Fruit fly (Drosophila melanogaster) S2 (cell line): ENCODE data around the gene Srp54.

ENCODE experiments used
- CG8478 ChIP-seq: fragments of >200 bp; optimal IDR thresholded peaks from 2 replicates; lab custom pipeline; 2018
- CTCF ChIP-seq, 2 experiments: fragments of >200 bp; optimal IDR thresholded peaks; 2 replicates each; lab custom pipeline; 2018

Gene Srp54

DNA sequence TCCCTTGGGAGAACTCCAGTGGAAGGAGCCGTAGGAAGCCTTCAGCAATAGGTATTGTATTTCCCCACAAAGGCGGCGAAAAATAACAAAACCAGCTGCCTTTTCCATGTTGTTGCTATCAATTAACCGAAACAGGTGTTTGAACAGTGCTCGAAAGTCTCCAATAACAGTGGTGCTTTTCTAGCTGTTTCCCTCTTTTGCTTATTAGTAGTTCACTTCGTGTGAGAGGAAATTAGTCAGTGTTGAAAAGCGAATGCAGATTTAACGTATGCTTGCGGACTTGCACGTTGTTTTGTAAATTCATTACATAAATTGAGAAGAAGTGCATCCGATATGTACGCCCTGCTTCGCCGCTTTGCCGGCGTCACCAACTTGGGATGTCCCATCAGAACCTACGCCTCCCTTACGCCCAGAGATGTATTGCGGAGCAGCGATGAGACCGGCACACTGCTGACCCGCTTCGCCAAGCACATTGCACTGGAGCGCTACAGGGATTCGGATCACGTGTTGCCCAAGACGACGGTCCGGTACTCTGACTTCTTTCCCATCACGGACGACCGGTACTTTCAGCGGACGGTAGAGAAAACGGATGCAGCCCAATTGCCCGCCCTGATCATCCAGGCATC is 26.0 kb downstream of the Srp54 start, which contains the start of the genes Datp and CG4619:
Gene Datp, minus strand, starts transcription at position 160 of the 626 bp plus-strand sequence.
Gene CG4619, plus strand, starts transcription at position 233 of the 626 bp plus-strand sequence.
- TF ChIP-seq CTCF (optimal IDR thresholded peaks at IDR 0.05; lab: Kevin White, UChicago) (no peak), CG8478 (lab: Kevin White, UChicago) (no peak)

- no peak for TF ChIP-seq CTCF (optimal IDR thresholded peaks at IDR 0.05; lab: Kevin White, UChicago)
- TF ChIP-seq CG8478 (lab: Kevin White, UChicago) = no peak
Observed at dm6 chr2L:9943521-9943920, 30.8 kb downstream of the Srp54 start.

- TF ChIP-seq CG8478 (lab: Kevin White, UChicago) (no peak), CTCF (optimal IDR thresholded peaks at IDR 0.05; lab: Kevin White, UChicago) (no peak)
Observed at dm6 chr2L:9945086-9945485, 32.4 kb downstream of the Srp54 start.

DNA sequence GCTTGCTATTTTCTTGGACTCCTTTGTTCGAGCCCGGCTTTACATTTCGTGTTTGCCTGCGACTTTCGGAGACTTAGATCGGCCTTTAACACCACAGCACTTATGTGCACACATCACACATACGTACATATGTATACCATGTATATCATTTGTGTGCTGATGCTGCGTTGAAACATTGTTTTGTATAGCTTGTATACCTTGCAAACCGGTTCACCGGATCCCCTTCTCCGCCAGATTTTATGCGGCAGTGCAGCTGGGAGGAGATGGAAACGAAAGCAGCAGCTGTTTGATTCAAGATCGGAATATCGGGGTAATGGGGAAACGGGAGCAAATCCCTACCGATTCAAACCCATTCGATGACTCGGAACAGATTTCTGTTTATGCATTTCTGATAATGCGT is 33.3 kb downstream of the Srp54 start:
- no peak for TF ChIP-seq CG8478 (lab: Kevin White, UChicago)
- no peak for TF ChIP-seq CTCF (optimal IDR thresholded peaks at IDR 0.05; lab: Kevin White, UChicago)

- TF ChIP-seq CTCF (optimal IDR thresholded peaks at IDR 0.05; lab: Kevin White, UChicago) = no peak
- TF ChIP-seq CG8478 (lab: Kevin White, UChicago) = no peak
Observed at dm6 chr2L:9947265-9947664, 34.6 kb downstream of the Srp54 start, which contains the start of gene CG5853. TSS of gene CG5853 (minus strand) at chr2L:9947648.

dm6 chr2L:9947738-9948519 is 35.2 kb downstream of the Srp54 start:
- TF ChIP-seq CTCF (optimal IDR thresholded peaks at IDR 0.05; lab: Kevin White, UChicago) (no peak), CG8478 (lab: Kevin White, UChicago) (no peak)

DNA sequence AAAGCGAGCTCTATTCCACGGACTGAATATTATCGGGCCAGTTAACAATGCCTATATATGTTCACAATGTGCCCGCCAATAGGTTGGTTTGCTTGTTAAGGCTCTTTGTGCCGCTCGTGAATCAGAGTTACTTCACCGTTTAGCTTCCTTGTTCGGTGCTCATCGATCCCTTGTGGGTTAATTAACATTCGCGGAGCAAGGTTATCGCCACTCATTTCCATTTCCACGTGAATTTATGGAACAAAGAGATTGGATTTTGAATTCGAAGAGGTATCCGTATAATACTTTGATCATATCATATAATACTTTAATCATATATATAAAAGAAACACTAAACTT is 35.8 kb downstream of the Srp54 start:
- TF ChIP-seq CTCF (optimal IDR thresholded peaks at IDR 0.05; lab: Kevin White, UChicago) (no peak), CG8478 (lab: Kevin White, UChicago) (no peak)

DNA sequence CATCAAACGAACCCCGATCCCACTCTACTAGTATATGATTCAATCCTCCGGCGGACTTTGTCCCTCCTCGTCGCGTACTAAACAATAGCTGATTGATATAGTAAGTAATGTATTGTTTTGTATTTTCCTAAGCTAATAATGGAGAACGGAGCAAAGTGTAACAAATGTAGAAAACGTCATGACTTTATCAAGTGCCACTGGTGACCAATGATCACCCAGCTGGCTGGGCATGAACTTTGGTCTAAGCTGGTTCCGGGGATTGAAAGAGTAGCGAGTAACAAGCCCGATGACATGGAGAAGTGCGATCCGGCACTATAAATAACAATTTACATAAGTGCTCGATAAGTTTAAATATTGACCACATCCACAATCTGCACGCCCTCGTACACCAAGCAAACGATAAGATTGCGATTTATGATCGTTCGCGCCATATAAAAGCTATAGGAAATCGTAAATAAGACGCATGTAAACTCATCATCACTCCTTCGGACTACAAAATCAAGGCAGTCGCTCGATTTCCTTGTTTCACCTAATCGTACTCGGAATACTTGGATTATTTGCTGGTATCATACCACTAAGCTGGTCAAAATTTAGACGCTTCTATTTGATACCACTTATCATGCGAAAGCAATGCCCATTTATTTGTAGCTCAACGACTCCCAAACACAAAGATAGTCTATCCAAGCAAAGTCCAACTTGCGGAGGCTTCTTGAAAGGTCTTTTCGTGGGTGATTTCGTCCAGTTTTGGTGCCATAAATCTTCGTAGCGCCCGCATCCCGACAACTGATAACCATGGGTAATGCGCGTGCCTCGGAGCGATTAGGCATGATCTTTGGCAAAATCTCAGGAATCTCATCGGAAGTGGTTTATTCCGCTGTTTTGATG is 36.7 kb downstream of the Srp54 start:
- TF ChIP-seq CTCF (optimal IDR thresholded peaks at IDR 0.05; lab: Kevin White, UChicago) = no peak
- no peak for TF ChIP-seq CG8478 (lab: Kevin White, UChicago)

DNA sequence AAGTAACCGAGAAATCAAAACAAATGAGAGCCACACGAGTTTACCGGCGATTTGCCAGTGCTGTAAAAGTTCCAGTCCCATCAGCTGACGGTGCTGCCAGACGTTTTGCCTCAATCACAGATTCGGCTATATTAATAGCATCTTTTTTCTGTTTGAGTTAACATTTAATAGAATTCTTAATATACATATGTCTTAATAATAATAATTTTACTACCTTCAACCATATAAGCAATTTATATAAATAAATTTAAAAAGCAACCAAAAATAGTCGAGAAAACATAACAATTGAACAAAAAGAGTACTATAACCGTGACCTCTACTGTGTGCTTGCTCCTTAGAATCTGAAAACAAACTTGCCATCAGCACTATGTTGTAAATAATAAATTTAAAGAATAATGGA is 41.4 kb downstream of the Srp54 start, which contains the start of the genes CG13126 and CG4709:
Gene CG13126, minus strand, starts transcription at position 63 of the 400 bp plus-strand sequence.
Gene CG4709, plus strand, starts transcription at position 207 of the 400 bp plus-strand sequence.
- no peak for TF ChIP-seq CG8478 (lab: Kevin White, UChicago)
- TF ChIP-seq CTCF (optimal IDR thresholded peaks at IDR 0.05; lab: Kevin White, UChicago) = no peak

- TF ChIP-seq CG8478 (lab: Kevin White, UChicago) (no peak), CTCF (optimal IDR thresholded peaks at IDR 0.05; lab: Kevin White, UChicago) (no peak)
Observed at dm6 chr2L:9954696-9955095, 42.0 kb downstream of the Srp54 start.

- TF ChIP-seq CTCF (optimal IDR thresholded peaks at IDR 0.05; lab: Kevin White, UChicago) (no peak), CG8478 (lab: Kevin White, UChicago) (no peak)
Observed at dm6 chr2L:9956993-9957652, 44.4 kb downstream of the Srp54 start, which contains the start of the genes CG4658 and CG5846. TSS of gene CG4658 (plus strand) at chr2L:9957132. TSS of gene CG5846 (minus strand) at chr2L:9957237.

dm6 chr2L:9960758-9961157 is 48.0 kb downstream of the Srp54 start:
- no peak for TF ChIP-seq CG8478 (lab: Kevin White, UChicago)
- no peak for TF ChIP-seq CTCF (optimal IDR thresholded peaks at IDR 0.05; lab: Kevin White, UChicago)

dm6 chr2L:9963603-9964042 is 50.9 kb downstream of the Srp54 start, which contains the start of gene CG5850:
TSS of gene CG5850 (minus strand) at chr2L:9963949.
- TF ChIP-seq CTCF (optimal IDR thresholded peaks at IDR 0.05; lab: Kevin White, UChicago) (no peak), CG8478 (lab: Kevin White, UChicago) (no peak)
